Fruit fly (Drosophila melanogaster): Measurements from ENCODE around the gene CG4911.
A peak's percentile ranks its signal among the peaks of the same experiment; 100 is the strongest.

Gene CG4911

dm6 chr3L:9027122-9027696 lies 45.3 kb downstream of the CG4911 start (continued):
- TF ChIP-seq NFAT (GFP tag; IDR thresholded peaks at IDR 0.05) (no peak), fd96Cb (tag; optimal IDR thresholded peaks at IDR 0.05) (no peak)

- TF ChIP-seq CG14014 (GFP tag; IDR thresholded peaks at IDR 0.05) (no peak), sens (GFP tag) (peak; percentile 41), tap (tag; optimal IDR thresholded peaks at IDR 0.05) (no peak), CG7372 (GFP tag; IDR thresholded peaks at IDR 0.05) (no peak), gem (tag; optimal IDR thresholded peaks at IDR 0.05) (peak; percentile 15), dmrt99B (tag; optimal IDR thresholded peaks at IDR 0.05) (peak; percentile 2), grn (GFP tag; optimal IDR thresholded peaks at IDR 0.05) (no peak), H2.0 (GFP tag; IDR thresholded peaks at IDR 0.05) (no peak), tll (GFP tag; optimal IDR thresholded peaks at IDR 0.05) (no peak), CG12071 (GFP tag; optimal IDR thresholded peaks at IDR 0.05) (no peak), D19A (tag; optimal IDR thresholded peaks at IDR 0.05) (peak; percentile 92), ara (GFP tag; IDR thresholded peaks at IDR 0.05) (no peak), CG32767 (GFP tag; IDR thresholded peaks at IDR 0.05) (no peak), MTF-1 (GFP tag; optimal IDR thresholded peaks at IDR 0.05; ENCODE audit: borderline replicate concordance) (no peak), CG9437 (GFP tag; optimal IDR thresholded peaks at IDR 0.05) (no peak), CHES-1-like (GFP tag; optimal IDR thresholded peaks at IDR 0.05) (no peak), CG15073 (GFP tag; optimal IDR thresholded peaks at IDR 0.05) (no peak), Hr39 (optimal IDR thresholded peaks at IDR 0.05) (no peak), CG17612 (GFP tag; IDR thresholded peaks at IDR 0.05) (no peak), CG14441 (GFP tag; IDR thresholded peaks at IDR 0.05) (no peak)
These were observed 46.0 kb downstream of the CG4911 start for dm6 chr3L:9026568-9026967.

- TF ChIP-seq CG9932 (GFP tag; IDR thresholded peaks at IDR 0.05) (peak; percentile 85), E2f2 (GFP tag; IDR thresholded peaks at IDR 0.05) (peak; percentile 71), sc (optimal IDR thresholded peaks at IDR 0.05) (no peak), sc (GFP tag; optimal IDR thresholded peaks at IDR 0.05) (peak; percentile 64), nerfin-2 (GFP tag; IDR thresholded peaks at IDR 0.05; ENCODE audit: partially characterized antibody) (no peak), CG10462 (GFP tag; optimal IDR thresholded peaks at IDR 0.05) (peak; percentile 66), dimm (GFP tag; IDR thresholded peaks at IDR 0.05) (peak; percentile 58), CG18476 (GFP tag; optimal IDR thresholded peaks at IDR 0.05) (peak; percentile 68), yki (optimal IDR thresholded peaks at IDR 0.05) (no peak), chinmo (GFP tag; IDR thresholded peaks at IDR 0.05; ENCODE audit: partially characterized antibody) (no peak), CG15269 (tag; optimal IDR thresholded peaks at IDR 0.05) (peak; percentile 84), her (GFP tag; optimal IDR thresholded peaks at IDR 0.05) (peak; percentile 37), usp (GFP tag; optimal IDR thresholded peaks at IDR 0.05) (no peak), Mrtf (GFP tag; IDR thresholded peaks at IDR 0.05) (peak; percentile 86), CG7745 (tag; optimal IDR thresholded peaks at IDR 0.05) (no peak), sens-2 (GFP tag; IDR thresholded peaks at IDR 0.05) (peak; percentile 90), CG5245 (GFP tag; optimal IDR thresholded peaks at IDR 0.05) (peak; percentile 71), abd-A (tag; optimal IDR thresholded peaks at IDR 0.05) (peak; percentile 21), Ets65A (GFP tag) (peak; percentile 89), CG3407 (GFP tag; optimal IDR thresholded peaks at IDR 0.05) (peak; percentile 76), CG7556 (GFP tag; optimal IDR thresholded peaks at IDR 0.05) (peak; percentile 78), CG1647 (GFP tag; optimal IDR thresholded peaks at IDR 0.05) (peak; percentile 78), tx (GFP tag; optimal IDR thresholded peaks at IDR 0.05) (peak; percentile 72), tll (GFP tag; optimal IDR thresholded peaks at IDR 0.05) (no peak), sim (GFP tag; IDR thresholded peaks at IDR 0.05) (peak; percentile 86), sd (tag; optimal IDR thresholded peaks at IDR 0.05) (peak; percentile 61), CG9609 (GFP tag; optimal IDR thresholded peaks at IDR 0.05) (peak; percentile 60), Camta (GFP tag; optimal IDR thresholded peaks at IDR 0.05) (peak; percentile 87), CG10543 (GFP tag; optimal IDR thresholded peaks at IDR 0.05) (no peak), trem (tag; optimal IDR thresholded peaks at IDR 0.05) (peak; percentile 71)
These were observed 46.9 kb downstream of the CG4911 start for dm6 chr3L:9025680-9026079.
